Fruit fly (Drosophila melanogaster) whole organism, embryonic: ENCODE results near the gene CG4041.

ENCODE experiments used
- ATbp ChIP-seq: fragments of 200-800 bp; sonication (Bioruptor generic); optimal IDR thresholded peaks from 2 replicates; lab custom pipeline; 2017; ENCODE audit warnings: missing biosample characterization, mild to moderate bottlenecking, missing genetic modification characterization, missing genetic modification reagents
- Ada2b ChIP-seq: fragments of 200-800 bp; sonication (Bioruptor generic); IDR thresholded peaks from 2 replicates; pipeline ENCODE4 v1.3.6; 2022; ENCODE audit warnings: missing biosample characterization, missing genetic modification characterization
- Atf-2 ChIP-seq: fragments of 200-800 bp; sonication (Bioruptor generic); optimal IDR thresholded peaks from 2 replicates; lab custom pipeline; 2016; ENCODE audit warnings: missing biosample characterization, missing genetic modification characterization
- BEAF-32 ChIP-seq: fragments of 200-800 bp; sonication (Bioruptor generic); optimal IDR thresholded peaks from 3 replicates; lab custom pipeline; 2017; ENCODE audit warnings: missing biosample characterization, missing genetic modification characterization, mild to moderate bottlenecking, moderate library complexity, missing genetic modification reagents
- BtbVII ChIP-seq: fragments of 200-800 bp; sonication (Bioruptor generic); optimal IDR thresholded peaks from 3 replicates; lab custom pipeline; 2017; ENCODE audit warnings: missing biosample characterization, mild to moderate bottlenecking, missing genetic modification characterization
- CG1529 ChIP-seq: fragments of 200-800 bp; sonication (Bioruptor generic); optimal IDR thresholded peaks from 3 replicates; lab custom pipeline; 2018; ENCODE audit warnings: missing biosample characterization, missing genetic modification characterization
- CG1603 ChIP-seq: fragments of 200-800 bp; sonication (Bioruptor generic); optimal IDR thresholded peaks from 2 replicates; lab custom pipeline; 2019; ENCODE audit warnings: missing biosample characterization, mild to moderate bottlenecking, missing genetic modification characterization, moderate library complexity
- CG17359 ChIP-seq: fragments of 200-800 bp; sonication (Bioruptor generic); optimal IDR thresholded peaks from 3 replicates; lab custom pipeline; 2018; ENCODE audit warnings: missing biosample characterization, mild to moderate bottlenecking, missing genetic modification characterization, moderate library complexity
- CG2875 ChIP-seq: fragments of 200-800 bp; sonication (Bioruptor generic); optimal IDR thresholded peaks from 2 replicates; lab custom pipeline; 2017; ENCODE audit warnings: missing biosample characterization, mild to moderate bottlenecking, missing genetic modification characterization, missing genetic modification reagents
- CG3995 ChIP-seq: fragments of 200-800 bp; sonication (Bioruptor generic); optimal IDR thresholded peaks from 3 replicates; lab custom pipeline; 2016; ENCODE audit warnings: missing biosample characterization, missing genetic modification characterization
- CG5180 ChIP-seq: fragments of 200-800 bp; sonication (Bioruptor generic); optimal IDR thresholded peaks from 3 replicates; lab custom pipeline; 2017; ENCODE audit warnings: missing biosample characterization, missing genetic modification characterization, mild to moderate bottlenecking, moderate library complexity, missing genetic modification reagents
- CG6272 ChIP-seq: fragments of 200-800 bp; sonication (Bioruptor generic); IDR thresholded peaks from 2 replicates; pipeline ENCODE4 v1.3.6; 2022; ENCODE audit warnings: missing biosample characterization, missing genetic modification characterization
- CG6654 ChIP-seq: fragments of 200-800 bp; sonication (Bioruptor generic); optimal IDR thresholded peaks from 2 replicates; lab custom pipeline; 2017; ENCODE audit warnings: missing biosample characterization, mild to moderate bottlenecking, missing genetic modification characterization
- CG6813 ChIP-seq: fragments of 200-800 bp; sonication (Bioruptor generic); optimal IDR thresholded peaks from 2 replicates; lab custom pipeline; 2017; ENCODE audit warnings: missing biosample characterization, missing genetic modification characterization, mild to moderate bottlenecking, moderate library complexity, missing genetic modification reagents
- CG8290 ChIP-seq, 3 experiments: fragments of 200-800 bp; sonication (Bioruptor generic); optimal IDR thresholded peaks; 2 replicates each; lab custom pipeline; 2016 to 2019; ENCODE audit warnings: missing biosample characterization in 3 of 3, missing genetic modification characterization in 3 of 3, mild to moderate bottlenecking in 2 of 3, moderate library complexity in 1 of 3
- CG8924 ChIP-seq: fragments of 200-800 bp; optimal IDR thresholded peaks from 3 replicates; lab custom pipeline; 2019; ENCODE audit warnings: missing biosample characterization, mild to moderate bottlenecking, missing genetic modification characterization, moderate library complexity
- D ChIP-seq, 2 experiments: fragments of 200-800 bp in 1 of 2; fragments of >200 bp in 1 of 2; sonication (Bioruptor generic) in 1 of 2; optimal IDR thresholded peaks; 2 replicates in 1 of 2; 3 replicates in 1 of 2; lab custom pipeline; 2017; ENCODE audit warnings: mild to moderate bottlenecking in 1 of 2, missing biosample characterization in 1 of 2, missing genetic modification characterization in 1 of 2, missing genetic modification reagents in 1 of 2
- Deaf1 ChIP-seq: fragments of 200-800 bp; optimal IDR thresholded peaks from 3 replicates; lab custom pipeline; 2019; ENCODE audit warnings: missing biosample characterization, mild to moderate bottlenecking, missing genetic modification characterization, moderate library complexity
- Hmr ChIP-seq: fragments of 200-800 bp; sonication (Bioruptor generic); optimal IDR thresholded peaks from 3 replicates; lab custom pipeline; 2017; ENCODE audit warnings: mild to moderate bottlenecking, missing biosample characterization, missing genetic modification reagents, missing genetic modification characterization
- Lhr ChIP-seq: fragments of 200-800 bp; sonication (Bioruptor generic); optimal IDR thresholded peaks from 3 replicates; lab custom pipeline; 2017; ENCODE audit warnings: mild to moderate bottlenecking, missing biosample characterization, missing genetic modification reagents, missing genetic modification characterization
- MESR4 ChIP-seq: fragments of 200-800 bp; sonication (Bioruptor generic); optimal IDR thresholded peaks from 2 replicates; lab custom pipeline; 2018; ENCODE audit warnings: missing biosample characterization, mild to moderate bottlenecking, missing genetic modification characterization, moderate library complexity
- MTF-1 ChIP-seq: fragments of 200-800 bp; sonication (Bioruptor generic); optimal IDR thresholded peaks from 2 replicates; lab custom pipeline; 2018; ENCODE audit warnings: missing biosample characterization, mild to moderate bottlenecking, missing genetic modification characterization, borderline replicate concordance
- Med ChIP-seq: fragments of 200-800 bp; sonication (Bioruptor generic); peaks from one replicate; lab custom pipeline; 2016; ENCODE audit warnings: missing biosample characterization, missing genetic modification characterization, mild to moderate bottlenecking, inconsistent platforms, moderate library complexity
- Pdp1 ChIP-seq, 2 experiments: fragments of 200-800 bp; sonication (Bioruptor generic); optimal IDR thresholded peaks; 3 replicates each; lab custom pipeline; 2016; ENCODE audit warnings: missing biosample characterization in 2 of 2, missing genetic modification characterization in 2 of 2, mild to moderate bottlenecking in 1 of 2, moderate library complexity in 1 of 2
- Scr ChIP-seq: fragments of 200-800 bp; sonication (Bioruptor generic); IDR thresholded peaks from 2 replicates; pipeline ENCODE4 v1.3.6; 2022; ENCODE audit warnings: missing biosample characterization, missing genetic modification characterization; ENCODE audit not compliant: partially characterized antibody
- Sry-δ ChIP-seq: fragments of 200-800 bp; sonication (Bioruptor generic); optimal IDR thresholded peaks from 2 replicates; lab custom pipeline; 2016; ENCODE audit warnings: missing biosample characterization, missing genetic modification characterization
- cg ChIP-seq: fragments of 200-800 bp; sonication (Bioruptor generic); optimal IDR thresholded peaks from 3 replicates; lab custom pipeline; 2019; ENCODE audit warnings: missing biosample characterization, mild to moderate bottlenecking, missing genetic modification characterization, moderate library complexity
- crp ChIP-seq, 2 experiments: fragments of 200-800 bp; sonication (Bioruptor generic); optimal IDR thresholded peaks; 2 replicates in 1 of 2; 3 replicates in 1 of 2; lab custom pipeline; 2017; ENCODE audit warnings: missing biosample characterization in 2 of 2, missing genetic modification characterization in 2 of 2, mild to moderate bottlenecking in 1 of 2, moderate library complexity in 1 of 2
- cwo ChIP-seq: fragments of 200-800 bp; sonication (Bioruptor generic); optimal IDR thresholded peaks from 3 replicates; lab custom pipeline; 2017; ENCODE audit warnings: missing biosample characterization, missing genetic modification characterization, mild to moderate bottlenecking, moderate library complexity, missing genetic modification reagents
- en ChIP-seq: fragments of 200-800 bp; sonication (Bioruptor generic); optimal IDR thresholded peaks from 2 replicates; lab custom pipeline; 2016; ENCODE audit warnings: missing biosample characterization, missing genetic modification characterization
- eve ChIP-seq, 2 experiments: fragments of >200 bp; optimal IDR thresholded peaks; 2 replicates each; lab custom pipeline; 2017; ENCODE audit warnings: missing biosample characterization in 2 of 2, missing genetic modification characterization in 2 of 2
- ewg ChIP-seq: fragments of 200-800 bp; sonication (Bioruptor generic); optimal IDR thresholded peaks from 3 replicates; lab custom pipeline; 2017; ENCODE audit warnings: mild to moderate bottlenecking, missing biosample characterization, missing genetic modification reagents, missing genetic modification characterization
- gem ChIP-seq: fragments of 200-800 bp; sonication (Bioruptor generic); optimal IDR thresholded peaks from 2 replicates; lab custom pipeline; 2019; ENCODE audit warnings: missing biosample characterization, mild to moderate bottlenecking, missing genetic modification characterization, moderate library complexity
- grn ChIP-seq: fragments of 200-800 bp; sonication (Bioruptor generic); optimal IDR thresholded peaks from 3 replicates; lab custom pipeline; 2017; ENCODE audit warnings: missing biosample characterization, missing genetic modification characterization
- lbe ChIP-seq: fragments of 200-800 bp; sonication (Bioruptor generic); optimal IDR thresholded peaks from 2 replicates; lab custom pipeline; 2016; ENCODE audit warnings: missing biosample characterization, mild to moderate bottlenecking, missing genetic modification characterization
- nau ChIP-seq: fragments of 200-800 bp; sonication (Bioruptor generic); optimal IDR thresholded peaks from 3 replicates; lab custom pipeline; 2017; ENCODE audit warnings: missing biosample characterization, mild to moderate bottlenecking, missing genetic modification characterization, missing genetic modification reagents
- nerfin-1 ChIP-seq: fragments of 200-800 bp; sonication (Bioruptor generic); optimal IDR thresholded peaks from 3 replicates; lab custom pipeline; 2019; ENCODE audit warnings: missing biosample characterization, mild to moderate bottlenecking, missing genetic modification characterization, moderate library complexity
- nom ChIP-seq: fragments of 200-800 bp; sonication (Bioruptor generic); optimal IDR thresholded peaks from 2 replicates; lab custom pipeline; 2017; ENCODE audit warnings: missing biosample characterization, missing genetic modification characterization, mild to moderate bottlenecking, moderate library complexity, missing genetic modification reagents
- org-1 ChIP-seq: fragments of 200-800 bp; sonication (Bioruptor generic); optimal IDR thresholded peaks from 2 replicates; lab custom pipeline; 2017; ENCODE audit warnings: missing biosample characterization, missing genetic modification characterization
- pzg ChIP-seq: fragments of 200-800 bp; sonication (Bioruptor generic); optimal IDR thresholded peaks from 3 replicates; lab custom pipeline; 2018; ENCODE audit warnings: missing biosample characterization, mild to moderate bottlenecking, missing genetic modification characterization, moderate library complexity
- sens ChIP-seq: fragments of 200-800 bp; sonication (Bioruptor generic); peaks from one replicate; lab custom pipeline; 2016; ENCODE audit warnings: missing biosample characterization, missing genetic modification characterization
- sens-2 ChIP-seq: fragments of 200-800 bp; sonication (Bioruptor generic); IDR thresholded peaks from 2 replicates; pipeline ENCODE4 v1.3.6; 2022; ENCODE audit warnings: missing biosample characterization, missing genetic modification characterization
- stwl ChIP-seq: fragments of 200-800 bp; sonication (Bioruptor generic); optimal IDR thresholded peaks from 3 replicates; lab custom pipeline; 2018; ENCODE audit warnings: missing biosample characterization, mild to moderate bottlenecking, missing genetic modification characterization, moderate library complexity
- ttk ChIP-seq: fragments of 200-800 bp; sonication (Bioruptor generic); IDR thresholded peaks from 2 replicates; pipeline ENCODE4 v2.1.2; 2022; ENCODE audit warnings: missing biosample characterization, missing genetic modification characterization
- twi ChIP-seq: fragments of 200-800 bp; optimal IDR thresholded peaks from 2 replicates; lab custom pipeline; 2019; ENCODE audit warnings: missing biosample characterization, mild to moderate bottlenecking, missing genetic modification characterization, moderate library complexity

The CG4041 gene

dm6 chrX:4935979-4936843, 18.0 kb upstream of the CG4041 start:
- TF ChIP-seq ewg (GFP tag; lab: Kevin White, UChicago) (peak; percentile 52), BEAF-32 (peak; percentile 78), Lhr (GFP tag; lab: Kevin White, UChicago) (peak; percentile 98), CG6272 (GFP tag; lab: Robert Waterston, UW) (peak; percentile 38; the same call in 1 of the 2 replicates), eve (GFP tag; optimal IDR thresholded peaks at IDR 0.05; lab: Kevin White, UChicago) (peak in 1 of 2 experiments; percentile 59), grn (GFP tag; lab: Kevin White, UChicago) (no peak), Atf-2 (GFP tag; lab: Kevin White, UChicago) (no peak), stwl (tag; lab: Kevin White, UChicago) (peak; percentile 60), Pdp1 (GFP tag; optimal IDR thresholded peaks at IDR 0.05; lab: Kevin White, UChicago) (peak in 1 of 2 experiments; percentile 50), MTF-1 (GFP tag; lab: Kevin White, UChicago) (no peak), CG6654 (GFP tag; lab: Kevin White, UChicago) (no peak), gem (tag; lab: Kevin White, UChicago) (no peak), CG1529 (no peak), cwo (peak; percentile 80), cg (GFP tag; lab: Kevin White, UChicago) (peak; percentile 57), org-1 (GFP tag; lab: Kevin White, UChicago) (peak; percentile 21), CG8290 (GFP tag; optimal IDR thresholded peaks at IDR 0.05; lab: Kevin White, UChicago) (peak; percentile 88), CG8290 (tag; optimal IDR thresholded peaks at IDR 0.05; lab: Kevin White, UChicago) (peak; percentile 87 to 88), ttk (GFP tag; lab: Robert Waterston, UW) (no peak), CG17359 (peak; percentile 9), MESR4 (GFP tag; lab: Kevin White, UChicago) (peak; percentile 0), ATbp (GFP tag; lab: Kevin White, UChicago) (peak; percentile 41), lbe (GFP tag; lab: Kevin White, UChicago) (peak; percentile 16), nau (peak; percentile 92), Med (peak; percentile 56), Sry-δ (GFP tag; lab: Kevin White, UChicago) (peak; percentile 88), CG1603 (peak; percentile 18), Hmr (GFP tag; lab: Kevin White, UChicago) (peak; percentile 52), pzg (GFP tag; lab: Kevin White, UChicago) (peak; percentile 57), twi (peak; percentile 51), CG2875 (GFP tag; lab: Kevin White, UChicago) (peak; percentile 2), CG8924 (tag; lab: Kevin White, UChicago) (peak; percentile 4), sens (GFP tag; lab: Kevin White, UChicago) (peak; percentile 91), D (optimal IDR thresholded peaks at IDR 0.05; lab: Kevin White, UChicago) (no peak), D (GFP tag; optimal IDR thresholded peaks at IDR 0.05; lab: Kevin White, UChicago) (peak; percentile 1), en (peak; percentile 12), CG3995 (GFP tag; lab: Kevin White, UChicago) (peak; percentile 79), Deaf1 (tag; lab: Kevin White, UChicago) (peak; percentile 8), sens-2 (no peak), crp (GFP tag; optimal IDR thresholded peaks at IDR 0.05; lab: Kevin White, UChicago) (peak in 1 of 2 experiments; percentile 58), BtbVII (GFP tag; lab: Kevin White, UChicago) (peak; percentile 27), Scr (GFP tag; lab: Robert Waterston, UW) (no peak), CG6813 (GFP tag; lab: Kevin White, UChicago) (peak; percentile 2), nom (peak; percentile 19), nerfin-1 (tag; lab: Kevin White, UChicago) (peak; percentile 70), Ada2b (no peak), CG5180 (GFP tag; lab: Kevin White, UChicago) (peak; percentile 32)
